Worm (Caenorhabditis elegans) whole organism, young adult: Measurements from ENCODE around the gene ZK896.1.

ENCODE experiments used
- C06A6.2 ChIP-seq: fragments of 200-800 bp; sonication (Bioruptor generic); conservative IDR thresholded peaks from 2 replicates; pipeline ENCODE4 v1.3.6; 2022; ENCODE audit warnings: missing genetic modification characterization, missing compliant biosample characterization
- D2030.7 ChIP-seq: fragments of 200-800 bp; sonication (Bioruptor generic); IDR thresholded peaks from 2 replicates; pipeline ENCODE4 v1.3.6; 2022; ENCODE audit warnings: missing genetic modification reagents, missing genetic modification characterization, missing compliant biosample characterization
- F39B2.1 ChIP-seq: fragments of 200-800 bp; sonication (Bioruptor generic); IDR thresholded peaks from 2 replicates; pipeline ENCODE4 v1.3.6; 2022; ENCODE audit warnings: missing genetic modification reagents, missing genetic modification characterization, missing compliant biosample characterization
- F57C9.4 ChIP-seq: sonication (generic microtip); optimal IDR thresholded peaks from 2 replicates; lab custom pipeline; 2017; ENCODE audit warnings: mild to moderate bottlenecking, missing genetic modification characterization, missing compliant biosample characterization
- ZK185.1 ChIP-seq: sonication (generic microtip); optimal IDR thresholded peaks from 2 replicates; lab custom pipeline; 2016; ENCODE audit warnings: mild to moderate bottlenecking, missing genetic modification characterization, missing compliant biosample characterization; ENCODE audit not compliant: poor library complexity, severe bottlenecking
- aptf-3 ChIP-seq: fragments of 200-800 bp; sonication (Bioruptor generic); IDR thresholded peaks from 2 replicates; pipeline ENCODE4 v1.3.6; 2022; ENCODE audit warnings: missing genetic modification characterization, missing compliant biosample characterization
- atf-7 ChIP-seq: sonication (generic microtip); optimal IDR thresholded peaks from 2 replicates; lab custom pipeline; 2017; ENCODE audit warnings: mild to moderate bottlenecking, missing genetic modification characterization, missing compliant biosample characterization
- attf-3 ChIP-seq: fragments of 200-800 bp; sonication (Bioruptor generic); conservative IDR thresholded peaks from 2 replicates; pipeline ENCODE4 v1.3.6; 2022; ENCODE audit warnings: missing genetic modification reagents, missing genetic modification characterization, missing compliant biosample characterization
- attf-5 ChIP-seq: fragments of 200-800 bp; sonication (Bioruptor generic); optimal IDR thresholded peaks from 2 replicates; lab custom pipeline; 2018; ENCODE audit warnings: mild to moderate bottlenecking, missing genetic modification characterization, missing compliant biosample characterization
- egl-44 ChIP-seq: fragments of 200-800 bp; sonication (Bioruptor generic); IDR thresholded peaks from 2 replicates; pipeline ENCODE4 v1.3.6; 2022; ENCODE audit warnings: missing genetic modification reagents, missing genetic modification characterization, missing compliant biosample characterization
- hlh-26 ChIP-seq: fragments of 200-800 bp; sonication (Bioruptor generic); conservative IDR thresholded peaks from 2 replicates; pipeline ENCODE4 v1.3.6; 2022; ENCODE audit warnings: missing genetic modification reagents, missing genetic modification characterization, missing compliant biosample characterization
- hmg-1.2 ChIP-seq: fragments of 200-800 bp; sonication (Bioruptor generic); IDR thresholded peaks from 2 replicates; pipeline ENCODE4 v1.3.6; 2022; ENCODE audit warnings: missing genetic modification reagents, missing genetic modification characterization, missing compliant biosample characterization
- hrde-1 ChIP-seq: sonication (generic microtip); optimal IDR thresholded peaks from 2 replicates; lab custom pipeline; 2016; ENCODE audit warnings: missing genetic modification characterization, mild to moderate bottlenecking, missing compliant biosample characterization, moderate library complexity, missing genotype, missing genetic modification reagents, borderline replicate concordance
- lag-1 ChIP-seq: fragments of 200-800 bp; sonication (Bioruptor generic); IDR thresholded peaks from 2 replicates; pipeline ENCODE4 v1.3.6; 2022; ENCODE audit warnings: missing genetic modification reagents, missing genetic modification characterization, missing compliant biosample characterization
- madf-3 ChIP-seq: fragments of 200-800 bp; sonication (Bioruptor generic); IDR thresholded peaks from 2 replicates; pipeline ENCODE4 v1.3.6; 2022; ENCODE audit warnings: missing genetic modification reagents, missing genetic modification characterization, missing compliant biosample characterization
- madf-8 ChIP-seq: fragments of 200-800 bp; sonication (Bioruptor generic); conservative IDR thresholded peaks from 2 replicates; pipeline ENCODE4 v1.3.6; 2022; ENCODE audit warnings: missing genetic modification reagents, missing genetic modification characterization, missing compliant biosample characterization
- mel-28 ChIP-seq: sonication (generic microtip); optimal IDR thresholded peaks from 2 replicates; lab custom pipeline; 2016; ENCODE audit warnings: borderline replicate concordance, mild to moderate bottlenecking, missing genetic modification characterization, missing compliant biosample characterization
- nfyb-1 ChIP-seq: fragments of 200-800 bp; sonication (Bioruptor generic); IDR thresholded peaks from 2 replicates; pipeline ENCODE4 v1.3.6; 2022; ENCODE audit warnings: missing genetic modification reagents, missing genetic modification characterization, missing compliant biosample characterization
- nhr-27 ChIP-seq: fragments of 200-800 bp; sonication (Bioruptor generic); optimal IDR thresholded peaks from 2 replicates; lab custom pipeline; 2018; ENCODE audit warnings: mild to moderate bottlenecking, missing genetic modification characterization, moderate library complexity, missing compliant biosample characterization
- nhr-80 ChIP-seq: sonication (generic microtip); optimal IDR thresholded peaks from 2 replicates; lab custom pipeline; 2016; ENCODE audit warnings: missing genetic modification characterization, missing compliant biosample characterization
- pha-4 ChIP-seq: fragments of 150-350 bp; sonication (generic microtip); optimal IDR thresholded peaks from 2 replicates; lab custom pipeline; 2014; ENCODE audit warnings: missing biosample characterization, missing genetic modification reagents, missing genetic modification characterization
- snpc-3.4 ChIP-seq: sonication (generic microtip); optimal IDR thresholded peaks from 2 replicates; lab custom pipeline; 2017; ENCODE audit warnings: missing genetic modification characterization, mild to moderate bottlenecking, missing compliant biosample characterization, antibody characterized with exemption, moderate library complexity, missing genotype, missing genetic modification reagents
- snpc-4 ChIP-seq, 5 experiments: fragments of 150-350 bp in 1 of 5; sonication (generic microtip) in 4 of 5; optimal IDR thresholded peaks; 2 replicates each; lab custom pipeline; 2014 to 2018; ENCODE audit warnings: missing genetic modification characterization in 5 of 5, missing biosample characterization in 3 of 5, antibody characterized with exemption in 2 of 5, mild to moderate bottlenecking in 2 of 5, missing compliant biosample characterization in 2 of 5, missing genotype in 2 of 5, moderate library complexity in 2 of 5, missing genetic modification reagents in 1 of 5
- sptf-2 ChIP-seq: fragments of 200-800 bp; sonication (Bioruptor generic); optimal IDR thresholded peaks from 2 replicates; lab custom pipeline; 2018; ENCODE audit warnings: mild to moderate bottlenecking, missing genetic modification characterization, missing compliant biosample characterization
- unc-130 ChIP-seq: sonication (generic microtip); optimal IDR thresholded peaks from 2 replicates; lab custom pipeline; 2016; ENCODE audit warnings: missing genetic modification reagents, missing genetic modification characterization, missing compliant biosample characterization
- zfh-2 ChIP-seq: fragments of 200-800 bp; sonication (Bioruptor generic); conservative IDR thresholded peaks from 2 replicates; pipeline ENCODE4 v1.3.6; 2022; ENCODE audit warnings: missing genetic modification reagents, missing genetic modification characterization, missing compliant biosample characterization
- ztf-25 ChIP-seq: fragments of 200-800 bp; sonication (Bioruptor generic); IDR thresholded peaks from 2 replicates; pipeline ENCODE4 v1.3.6; 2022; ENCODE audit warnings: missing genetic modification reagents, missing genetic modification characterization, missing compliant biosample characterization
- ztf-26 ChIP-seq: sonication (generic microtip); optimal IDR thresholded peaks from 2 replicates; lab custom pipeline; 2017; ENCODE audit warnings: missing genetic modification characterization, missing compliant biosample characterization
- ztf-6 ChIP-seq: fragments of 200-800 bp; sonication (Bioruptor generic); IDR thresholded peaks from 2 replicates; pipeline ENCODE4 v1.3.6; 2022; ENCODE audit warnings: missing genetic modification reagents, missing genetic modification characterization, missing compliant biosample characterization

Gene ZK896.1

ce11 chrIV:12915479-12915878 is 40.3 kb upstream of the ZK896.1 start, which contains the start of gene srz-15:
srz-15 (plus strand) TSS chrIV:12915779.
- TF ChIP-seq madf-3 (GFP tag; lab: Robert Waterston, UW) = no peak
- TF ChIP-seq F39B2.1 (GFP tag; lab: Robert Waterston, UW) = no peak
- no peak for TF ChIP-seq hlh-26 (GFP tag; lab: Robert Waterston, UW)
- no peak for TF ChIP-seq ztf-6 (GFP tag; lab: Robert Waterston, UW)
- no peak for TF ChIP-seq D2030.7 (GFP tag; lab: Robert Waterston, UW)

ce11 chrIV:12914532-12915019 is 39.4 kb upstream of the ZK896.1 start, which contains the start of gene irg-6:
irg-6 (minus strand) TSS chrIV:12914969.
- no peak for TF ChIP-seq hrde-1
- TF ChIP-seq atf-7 (tag; lab: Kevin White, UChicago) = no peak
- no peak for TF ChIP-seq F57C9.4 (tag; lab: Kevin White, UChicago)
- TF ChIP-seq nfyb-1 (GFP tag; lab: Robert Waterston, UW) = no peak
- no peak for TF ChIP-seq aptf-3
- no peak for TF ChIP-seq attf-5
- no peak for TF ChIP-seq lag-1 (GFP tag; lab: Robert Waterston, UW)
- TF ChIP-seq ZK185.1 (tag; lab: Kevin White, UChicago) = no peak
- TF ChIP-seq zfh-2 = no peak
- no peak for TF ChIP-seq nhr-27
- TF ChIP-seq hmg-1.2 (GFP tag; lab: Robert Waterston, UW) = no peak
- no peak for TF ChIP-seq hlh-26 (GFP tag; lab: Robert Waterston, UW)
- no peak for TF ChIP-seq unc-130 (GFP tag; lab: Kevin White, UChicago)
- no peak for TF ChIP-seq egl-44 (GFP tag; lab: Robert Waterston, UW)
- TF ChIP-seq madf-8 (GFP tag; lab: Robert Waterston, UW) = no peak
- TF ChIP-seq ztf-26 = no peak
- no peak for TF ChIP-seq ztf-25

- peak; percentile 33 for TF ChIP-seq nhr-80 (tag; lab: Kevin White, UChicago)
- no peak for TF ChIP-seq snpc-4 (GFP tag; optimal IDR thresholded peaks at IDR 0.05; lab: Kevin White, UChicago)
- TF ChIP-seq snpc-4 (tag; optimal IDR thresholded peaks at IDR 0.05; lab: Kevin White, UChicago) = no peak
These were observed 36.8 kb upstream of the ZK896.1 start, which contains the start of gene K08D8.5 for ce11 chrIV:12911990-12912389. K08D8.5 (minus strand) TSS chrIV:12912129.

- TF ChIP-seq attf-3 (GFP tag; lab: Robert Waterston, UW) (no peak), nhr-80 (tag; lab: Kevin White, UChicago) (peak; percentile 74), mel-28 (no peak)
These were observed 34.7 kb upstream of the ZK896.1 start, which contains the start of gene K08D8.4 for ce11 chrIV:12909871-12910270. K08D8.4 (minus strand) TSS chrIV:12909998.

- no peak for TF ChIP-seq C06A6.2
- TF ChIP-seq nhr-80 (tag; lab: Kevin White, UChicago) = peak; percentile 75
- TF ChIP-seq hlh-26 (GFP tag; lab: Robert Waterston, UW) = no peak
- no peak for TF ChIP-seq D2030.7 (GFP tag; lab: Robert Waterston, UW)
- TF ChIP-seq pha-4 = no peak
- no peak for TF ChIP-seq sptf-2 (GFP tag; lab: Kevin White, UChicago)
- no peak for TF ChIP-seq F39B2.1 (GFP tag; lab: Robert Waterston, UW)
These were observed 31.4 kb upstream of the ZK896.1 start, which contains the start of gene K08D8.3 for ce11 chrIV:12906529-12906928. K08D8.3 (minus strand) TSS chrIV:12906659.

- peak; percentile 43 for TF ChIP-seq nhr-80 (tag; lab: Kevin White, UChicago)
- TF ChIP-seq snpc-3.4 = no peak
- TF ChIP-seq, all 124 proteins: peak for 1
These were observed 28.5 kb upstream of the ZK896.1 start for ce11 chrIV:12903687-12904086.
